Fruit fly (Drosophila melanogaster) whole organism, embryonic: ENCODE data around the gene Baldspot.

Experiments
- Antp ChIP-seq: fragments of 200-800 bp; sonication (Bioruptor generic); optimal IDR thresholded peaks from 3 replicates; lab custom pipeline; 2016; ENCODE audit warnings: missing biosample characterization, missing genetic modification characterization
- B-H1 ChIP-seq: fragments of 200-800 bp; sonication (Bioruptor generic); IDR thresholded peaks from 3 replicates; pipeline ENCODE4 v1.3.6; 2022; ENCODE audit warnings: missing biosample characterization, missing genetic modification characterization
- BtbVII ChIP-seq: fragments of 200-800 bp; sonication (Bioruptor generic); optimal IDR thresholded peaks from 3 replicates; lab custom pipeline; 2017; ENCODE audit warnings: missing biosample characterization, mild to moderate bottlenecking, missing genetic modification characterization
- CG12744 ChIP-seq: fragments of 200-800 bp; sonication (Bioruptor generic); optimal IDR thresholded peaks from 2 replicates; lab custom pipeline; 2016; ENCODE audit warnings: missing biosample characterization, missing genetic modification characterization
- CG13123 ChIP-seq: fragments of 200-800 bp; sonication (Bioruptor generic); optimal IDR thresholded peaks from 2 replicates; lab custom pipeline; 2016; ENCODE audit warnings: missing biosample characterization, missing genetic modification characterization
- CG13287 ChIP-seq: fragments of 200-800 bp; sonication (Bioruptor generic); IDR thresholded peaks from 2 replicates; pipeline ENCODE4 v1.3.6; 2022; ENCODE audit warnings: missing biosample characterization, missing genetic modification characterization; ENCODE audit not compliant: partially characterized antibody
- CG14710 ChIP-seq: fragments of 200-800 bp; sonication (Bioruptor generic); optimal IDR thresholded peaks from 3 replicates; lab custom pipeline; 2019; ENCODE audit warnings: missing biosample characterization, mild to moderate bottlenecking, missing genetic modification characterization, moderate library complexity
- CG14965 ChIP-seq: fragments of 200-800 bp; sonication (Bioruptor generic); optimal IDR thresholded peaks from 2 replicates; lab custom pipeline; 2016; ENCODE audit warnings: missing biosample characterization, missing genetic modification characterization, borderline replicate concordance
- CG1602 ChIP-seq: fragments of 200-800 bp; sonication (Bioruptor generic); optimal IDR thresholded peaks from 3 replicates; lab custom pipeline; 2016; ENCODE audit warnings: missing biosample characterization, missing genetic modification characterization
- CG16815 ChIP-seq: fragments of 200-800 bp; sonication (Bioruptor generic); optimal IDR thresholded peaks from 3 replicates; lab custom pipeline; 2017; ENCODE audit warnings: missing biosample characterization, mild to moderate bottlenecking, missing genetic modification characterization
- CG17912 ChIP-seq: fragments of 200-800 bp; sonication (Bioruptor generic); optimal IDR thresholded peaks from 2 replicates; lab custom pipeline; 2018; ENCODE audit warnings: missing biosample characterization, mild to moderate bottlenecking, missing genetic modification characterization
- CG18599 ChIP-seq: fragments of 200-800 bp; sonication (Bioruptor generic); optimal IDR thresholded peaks from 3 replicates; lab custom pipeline; 2017; ENCODE audit warnings: missing biosample characterization, missing genetic modification characterization, mild to moderate bottlenecking, moderate library complexity, missing genetic modification reagents
- CG2678 ChIP-seq: fragments of 200-800 bp; sonication (Bioruptor generic); optimal IDR thresholded peaks from 3 replicates; lab custom pipeline; 2019; ENCODE audit warnings: missing biosample characterization, mild to moderate bottlenecking, missing genetic modification characterization, moderate library complexity
- CG30020 ChIP-seq: fragments of 200-800 bp; optimal IDR thresholded peaks from 2 replicates; lab custom pipeline; 2019; ENCODE audit warnings: missing biosample characterization, mild to moderate bottlenecking, missing genetic modification characterization, moderate library complexity
- CG3726 ChIP-seq: fragments of 200-800 bp; sonication (Bioruptor generic); IDR thresholded peaks from 3 replicates; pipeline ENCODE4, ENCODE4 v1.3.6; 2022; ENCODE audit warnings: missing biosample characterization, missing genetic modification characterization
- CG6175 ChIP-seq: fragments of 200-800 bp; sonication (Bioruptor generic); IDR thresholded peaks from 3 replicates; pipeline ENCODE4 v1.3.6; 2022; ENCODE audit warnings: missing biosample characterization, missing genetic modification characterization
- CG6683 ChIP-seq: fragments of 200-800 bp; sonication (Bioruptor generic); optimal IDR thresholded peaks from 2 replicates; lab custom pipeline; 2017; ENCODE audit warnings: missing biosample characterization, mild to moderate bottlenecking, missing genetic modification characterization, missing genetic modification reagents
- CG8388 ChIP-seq: fragments of 200-800 bp; sonication (Bioruptor generic); optimal IDR thresholded peaks from 2 replicates; lab custom pipeline; 2019; ENCODE audit warnings: missing biosample characterization, mild to moderate bottlenecking, missing genetic modification characterization, moderate library complexity
- CG8478 ChIP-seq: fragments of >200 bp; optimal IDR thresholded peaks from 2 replicates; lab custom pipeline; 2018
- CG9437 ChIP-seq: fragments of 200-800 bp; sonication (Bioruptor generic); optimal IDR thresholded peaks from 2 replicates; lab custom pipeline; 2018; ENCODE audit warnings: missing biosample characterization, mild to moderate bottlenecking, missing genetic modification characterization
- CG9817 ChIP-seq: fragments of 200-800 bp; sonication (Bioruptor generic); optimal IDR thresholded peaks from 2 replicates; lab custom pipeline; 2018; ENCODE audit warnings: missing biosample characterization, mild to moderate bottlenecking, missing genetic modification characterization, moderate library complexity
- Camta ChIP-seq: fragments of 200-800 bp; sonication (Bioruptor generic); optimal IDR thresholded peaks from 2 replicates; lab custom pipeline; 2016; ENCODE audit warnings: missing biosample characterization, missing genetic modification characterization
- CkIIα-i1 ChIP-seq: fragments of 200-800 bp; sonication (Bioruptor generic); IDR thresholded peaks from 2 replicates; pipeline ENCODE4 v1.3.6; 2022; ENCODE audit warnings: missing biosample characterization, missing genetic modification characterization
- Dip3 ChIP-seq: fragments of 200-800 bp; sonication (Bioruptor generic); optimal IDR thresholded peaks from 3 replicates; lab custom pipeline; 2016; ENCODE audit warnings: missing biosample characterization, missing genetic modification characterization
- ERR ChIP-seq: fragments of 200-800 bp; sonication (Bioruptor generic); optimal IDR thresholded peaks from 2 replicates; lab custom pipeline; 2016; ENCODE audit warnings: missing biosample characterization, missing genetic modification characterization
- Ets65A ChIP-seq: fragments of 200-800 bp; sonication (Bioruptor generic); peaks from one replicate; lab custom pipeline; 2016; ENCODE audit warnings: missing biosample characterization, missing genetic modification characterization
- Hmr ChIP-seq: fragments of 200-800 bp; sonication (Bioruptor generic); optimal IDR thresholded peaks from 3 replicates; lab custom pipeline; 2017; ENCODE audit warnings: mild to moderate bottlenecking, missing biosample characterization, missing genetic modification reagents, missing genetic modification characterization
- Hsf ChIP-seq: fragments of 200-800 bp; sonication (Bioruptor generic); optimal IDR thresholded peaks from 3 replicates; lab custom pipeline; 2016; ENCODE audit warnings: missing biosample characterization, missing genetic modification characterization
- Mrtf ChIP-seq: fragments of 200-800 bp; sonication (Bioruptor generic); IDR thresholded peaks from 3 replicates; pipeline ENCODE4 v1.3.6; 2022; ENCODE audit warnings: missing biosample characterization, missing genetic modification characterization
- Oli ChIP-seq: fragments of 200-800 bp; sonication (Bioruptor generic); optimal IDR thresholded peaks from 2 replicates; lab custom pipeline; 2018; ENCODE audit warnings: missing biosample characterization, mild to moderate bottlenecking, missing genetic modification characterization, moderate library complexity
- Sox100B ChIP-seq: fragments of 200-800 bp; sonication (Bioruptor generic); optimal IDR thresholded peaks from 3 replicates; lab custom pipeline; 2018; ENCODE audit warnings: missing biosample characterization, mild to moderate bottlenecking, missing genetic modification characterization
- Taf1 ChIP-seq: fragments of 200-800 bp; sonication (Bioruptor generic); IDR thresholded peaks from 2 replicates; pipeline ENCODE4 v1.3.6; 2022; ENCODE audit warnings: missing biosample characterization, missing genetic modification characterization
- abd-A ChIP-seq: fragments of 200-800 bp; sonication (Bioruptor generic); optimal IDR thresholded peaks from 3 replicates; lab custom pipeline; 2019; ENCODE audit warnings: missing biosample characterization, mild to moderate bottlenecking, missing genetic modification characterization, moderate library complexity
- ase ChIP-seq: fragments of 200-800 bp; sonication (Bioruptor generic); IDR thresholded peaks from 3 replicates; pipeline ENCODE4 v1.3.6; 2022; ENCODE audit warnings: missing biosample characterization, missing genetic modification characterization
- cwo ChIP-seq: fragments of 200-800 bp; sonication (Bioruptor generic); optimal IDR thresholded peaks from 3 replicates; lab custom pipeline; 2017; ENCODE audit warnings: missing biosample characterization, missing genetic modification characterization, mild to moderate bottlenecking, moderate library complexity, missing genetic modification reagents
- emc ChIP-seq: fragments of 200-800 bp; sonication (Bioruptor generic); optimal IDR thresholded peaks from 2 replicates; lab custom pipeline; 2016; ENCODE audit warnings: missing biosample characterization, missing genetic modification characterization
- gfzf ChIP-seq: fragments of 200-800 bp; sonication (Bioruptor generic); optimal IDR thresholded peaks from 2 replicates; lab custom pipeline; 2016; ENCODE audit warnings: missing biosample characterization, mild to moderate bottlenecking, missing genetic modification characterization, moderate library complexity
- her ChIP-seq: fragments of 200-800 bp; sonication (Bioruptor generic); optimal IDR thresholded peaks from 2 replicates; lab custom pipeline; 2016; ENCODE audit warnings: missing biosample characterization, missing genetic modification characterization
- nerfin-2 ChIP-seq: fragments of 200-800 bp; sonication (Bioruptor generic); IDR thresholded peaks from 2 replicates; pipeline ENCODE4 v1.3.6; 2022; ENCODE audit warnings: missing biosample characterization, missing genetic modification characterization; ENCODE audit not compliant: partially characterized antibody
- oc ChIP-seq: fragments of 200-800 bp; sonication (Bioruptor generic); optimal IDR thresholded peaks from 2 replicates; lab custom pipeline; 2018; ENCODE audit warnings: missing biosample characterization, mild to moderate bottlenecking, missing genetic modification characterization, moderate library complexity
- psq ChIP-seq: fragments of 200-800 bp; sonication (Bioruptor generic); optimal IDR thresholded peaks from 2 replicates; lab custom pipeline; 2017; ENCODE audit warnings: missing biosample characterization, missing genetic modification characterization
- pzg ChIP-seq: fragments of 200-800 bp; sonication (Bioruptor generic); optimal IDR thresholded peaks from 3 replicates; lab custom pipeline; 2018; ENCODE audit warnings: missing biosample characterization, mild to moderate bottlenecking, missing genetic modification characterization, moderate library complexity
- sim ChIP-seq: fragments of 200-800 bp; sonication (Bioruptor generic); IDR thresholded peaks from 2 replicates; pipeline ENCODE4 v1.3.6; 2022; ENCODE audit warnings: missing biosample characterization, missing genetic modification characterization
- sna ChIP-seq: fragments of 200-800 bp; sonication (Bioruptor generic); IDR thresholded peaks from 2 replicates; pipeline ENCODE4 v1.3.6; 2022; ENCODE audit warnings: missing biosample characterization, missing genetic modification characterization; ENCODE audit not compliant: partially characterized antibody
- tio ChIP-seq: fragments of 200-800 bp; sonication (Bioruptor generic); optimal IDR thresholded peaks from 2 replicates; lab custom pipeline; 2017; ENCODE audit warnings: missing biosample characterization, missing genetic modification characterization, inconsistent platforms
- vnd ChIP-seq: fragments of 200-800 bp; sonication (Bioruptor generic); IDR thresholded peaks from 3 replicates; pipeline ENCODE4 v1.3.6; 2022; ENCODE audit warnings: missing biosample characterization, missing genetic modification characterization; ENCODE audit not compliant: partially characterized antibody
- z ChIP-seq: fragments of 200-800 bp; sonication (Bioruptor generic); IDR thresholded peaks from 3 replicates; pipeline ENCODE4 v1.3.6; 2022; ENCODE audit warnings: missing biosample characterization, missing genetic modification characterization
- zen ChIP-seq: fragments of 200-800 bp; sonication (Bioruptor generic); optimal IDR thresholded peaks from 3 replicates; lab custom pipeline; 2018; ENCODE audit warnings: missing biosample characterization, mild to moderate bottlenecking, missing genetic modification characterization, moderate library complexity

Baldspot gene

DNA sequence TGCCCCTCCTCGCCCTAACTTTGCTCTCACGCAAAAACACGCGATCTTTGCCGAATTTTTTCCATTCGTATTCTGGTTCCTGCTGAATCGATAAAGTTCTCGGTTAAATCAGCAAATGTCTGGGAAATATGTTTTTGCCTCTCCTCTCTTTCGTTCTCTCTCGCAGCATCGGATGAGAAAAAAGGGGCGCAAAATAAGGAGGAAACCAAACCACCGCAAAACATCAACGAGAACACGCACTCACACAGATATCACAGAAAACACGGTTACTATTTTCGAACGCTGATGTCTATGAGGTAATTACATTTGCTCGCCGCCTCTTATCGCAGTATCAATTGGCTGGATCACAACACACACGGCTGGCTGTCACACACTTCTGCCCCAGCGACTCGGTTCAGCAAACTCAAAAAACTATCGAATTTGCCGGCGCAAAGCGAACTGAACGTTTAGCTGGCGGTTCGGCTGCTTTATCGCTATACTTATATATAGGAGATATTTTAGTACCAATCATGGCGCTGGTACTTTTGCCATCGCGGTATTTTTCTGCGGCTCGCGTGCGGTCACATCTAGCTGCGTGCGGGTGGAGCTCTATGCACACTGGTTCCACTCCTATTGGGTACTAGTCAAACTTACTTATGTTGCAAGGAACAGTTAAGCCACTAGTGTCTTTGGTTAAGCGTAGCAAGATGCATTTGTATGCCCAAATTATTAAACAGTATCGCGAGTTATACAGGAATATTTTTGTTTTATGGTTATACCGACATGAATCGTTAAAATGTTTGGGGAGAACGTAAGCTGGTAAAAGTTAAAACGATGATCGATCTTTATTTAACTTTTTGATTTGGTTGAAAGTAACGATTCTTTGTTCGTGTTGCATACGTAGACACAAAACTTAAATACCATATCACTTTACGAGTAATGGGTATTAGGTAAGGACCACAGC lies at the start of gene Baldspot (continued):
- peak; percentile 49 for TF ChIP-seq CG16815
- peak; percentile 74 for TF ChIP-seq her (GFP tag; lab: Kevin White, UChicago)
- TF ChIP-seq CG9437, result peak; percentile 57
- TF ChIP-seq pzg, result peak; percentile 95
- TF ChIP-seq Mrtf (GFP tag; lab: Robert Waterston, UW), result peak; percentile 57; the same call in 1 of the 3 replicates
- peak; percentile 90 for TF ChIP-seq CG14710 (tag; lab: Kevin White, UChicago)
- peak; percentile 77 for TF ChIP-seq emc (GFP tag; lab: Kevin White, UChicago)
- TF ChIP-seq psq (GFP tag; lab: Kevin White, UChicago), result no peak
- peak; percentile 11 for TF ChIP-seq CG1602 (GFP tag; lab: Kevin White, UChicago)
- no peak for TF ChIP-seq z
- TF ChIP-seq gfzf (GFP tag; lab: Kevin White, UChicago), result peak; percentile 98
- peak; percentile 98 for TF ChIP-seq Ets65A (GFP tag; lab: Kevin White, UChicago)
- TF ChIP-seq Hsf (GFP tag; lab: Kevin White, UChicago), result peak; percentile 30
- TF ChIP-seq B-H1 (GFP tag; lab: Robert Waterston, UW), result peak; percentile 44; the same call in 1 of the 3 replicates
- peak; percentile 72 for TF ChIP-seq oc (tag; lab: Kevin White, UChicago)
- no peak for TF ChIP-seq CG6175 (GFP tag; lab: Robert Waterston, UW)
- TF ChIP-seq CG30020 (tag; lab: Kevin White, UChicago), result peak; percentile 10
- TF ChIP-seq CG9817 (tag; lab: Kevin White, UChicago), result peak; percentile 69
- TF ChIP-seq CG8388, result peak; percentile 78
- TF ChIP-seq CG14965, result peak; percentile 55
- peak; percentile 79 for TF ChIP-seq CG13287 (GFP tag; lab: Robert Waterston, UW)
- 0 out of 2 replicates have a peak, but pooled peaks have one; percentile 35 for TF ChIP-seq nerfin-2 (GFP tag; lab: Robert Waterston, UW)
- TF ChIP-seq Camta (GFP tag; lab: Kevin White, UChicago), result peak; percentile 90
- TF ChIP-seq CG6683, result peak; percentile 71
- no peak for TF ChIP-seq CG3726
- TF ChIP-seq CG12744 (GFP tag; lab: Kevin White, UChicago), result no peak
- peak; percentile 78 for TF ChIP-seq Antp (GFP tag; lab: Kevin White, UChicago)
- no peak for TF ChIP-seq CG8478 (lab: Kevin White, UChicago)
- TF ChIP-seq zen (tag; lab: Kevin White, UChicago), result peak; percentile 57
- TF ChIP-seq sim (GFP tag; lab: Robert Waterston, UW), result peak; percentile 34; the same call in 1 of the 2 replicates
- TF ChIP-seq CG18599 (GFP tag; lab: Kevin White, UChicago), result peak; percentile 91
- no peak for TF ChIP-seq CkIIα-i1 (GFP tag; lab: Robert Waterston, UW)
- TF ChIP-seq cwo, result peak; percentile 83
- no peak for TF ChIP-seq Taf1 (GFP tag; lab: Robert Waterston, UW)
- TF ChIP-seq Dip3 (GFP tag; lab: Kevin White, UChicago), result peak; percentile 55
- TF ChIP-seq CG13123 (GFP tag; lab: Kevin White, UChicago), result no peak
- TF ChIP-seq Sox100B, result peak; percentile 86
- peak; percentile 79; the same call in 2 of the 3 replicates for TF ChIP-seq ase (GFP tag; lab: Robert Waterston, UW)
- peak; percentile 91 for TF ChIP-seq CG2678 (tag; lab: Kevin White, UChicago)
- peak; percentile 83 for TF ChIP-seq Hmr
- TF ChIP-seq ERR (GFP tag; lab: Kevin White, UChicago), result peak; percentile 57
- TF ChIP-seq CG17912 (GFP tag; lab: Kevin White, UChicago), result no peak
- TF ChIP-seq BtbVII (GFP tag; lab: Kevin White, UChicago), result peak; percentile 89
- peak; percentile 60; the same call in 1 of the 2 replicates for TF ChIP-seq sna
- peak; percentile 26 for TF ChIP-seq Oli (tag; lab: Kevin White, UChicago)
- peak; percentile 72 for TF ChIP-seq vnd (GFP tag; lab: Robert Waterston, UW)
- TF ChIP-seq abd-A (tag; lab: Kevin White, UChicago), result peak; percentile 85
- TF ChIP-seq tio (GFP tag; lab: Kevin White, UChicago), result no peak
